Fruit fly (Drosophila melanogaster): ENCODE data around the gene CG7720.

Gene CG7720

DNA sequence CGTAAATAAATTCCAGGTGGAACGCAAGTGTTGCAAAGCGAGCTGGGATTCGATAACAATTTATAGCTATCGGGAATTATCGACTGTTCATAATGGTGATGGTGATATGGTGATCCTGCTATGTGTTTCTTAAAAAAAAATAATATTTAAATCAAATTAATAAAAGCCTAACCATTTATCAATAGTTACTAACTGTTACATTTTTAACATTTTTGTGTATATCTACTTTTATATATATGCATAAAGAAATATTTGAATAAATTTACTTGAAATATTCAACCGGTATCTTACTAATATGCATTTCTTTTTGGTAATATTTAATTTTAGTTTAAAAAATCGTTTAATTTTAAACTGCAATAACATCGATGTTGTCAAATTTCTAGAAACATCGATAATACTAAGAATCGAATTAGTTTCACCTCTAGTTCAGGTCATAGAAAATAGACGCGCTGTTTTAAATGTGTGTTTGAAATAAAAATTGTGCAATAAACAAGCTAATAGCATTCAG lies 49.0 kb downstream of the CG7720 start, which contains the start of the genes PGS1 and gwl (continued):
- no peak for TF ChIP-seq CG4707 (GFP tag; optimal IDR thresholded peaks at IDR 0.05)
- no peak for TF ChIP-seq CG6254 (GFP tag; optimal IDR thresholded peaks at IDR 0.05)
- no peak for TF ChIP-seq sqz (GFP tag; optimal IDR thresholded peaks at IDR 0.05)
- peak; percentile 83 for TF ChIP-seq dmrt11E (tag; optimal IDR thresholded peaks at IDR 0.05)
- TF ChIP-seq CG17385 (GFP tag; optimal IDR thresholded peaks at IDR 0.05) = no peak
- peak; percentile 66; the same call in 1 of the 3 replicates for TF ChIP-seq jigr1 (GFP tag; IDR thresholded peaks at IDR 0.05)
- no peak for TF ChIP-seq z (GFP tag; IDR thresholded peaks at IDR 0.05)
- TF ChIP-seq HLHmδ (GFP tag; optimal IDR thresholded peaks at IDR 0.05) = no peak
- peak; percentile 31 for TF ChIP-seq CG5245 (GFP tag; optimal IDR thresholded peaks at IDR 0.05)
- TF ChIP-seq CG4820 (GFP tag; optimal IDR thresholded peaks at IDR 0.05) = peak; percentile 64
- TF ChIP-seq fd102C (GFP tag; optimal IDR thresholded peaks at IDR 0.05) = no peak
- TF ChIP-seq eve (GFP tag; optimal IDR thresholded peaks at IDR 0.05) = no peak
- no peak for TF ChIP-seq danr (GFP tag; IDR thresholded peaks at IDR 0.05)
- peak; percentile 59 for TF ChIP-seq Dek (tag; optimal IDR thresholded peaks at IDR 0.05)
- TF ChIP-seq CG14965 (GFP tag; optimal IDR thresholded peaks at IDR 0.05; ENCODE audit: borderline replicate concordance) = no peak
- TF ChIP-seq CG10267 (tag; optimal IDR thresholded peaks at IDR 0.05) = peak; percentile 94
- no peak for TF ChIP-seq lbe (GFP tag; optimal IDR thresholded peaks at IDR 0.05)
- TF ChIP-seq pita (GFP tag; optimal IDR thresholded peaks at IDR 0.05) = no peak
- peak; percentile 74 for TF ChIP-seq CG11247 (GFP tag; IDR thresholded peaks at IDR 0.05)
- peak; percentile 79 for TF ChIP-seq CG15696 (tag; optimal IDR thresholded peaks at IDR 0.05)
- TF ChIP-seq CG12104 (GFP tag; optimal IDR thresholded peaks at IDR 0.05) = peak; percentile 73
- TF ChIP-seq CG14014 (GFP tag; IDR thresholded peaks at IDR 0.05) = peak; percentile 74
- no peak for TF ChIP-seq jing (GFP tag; optimal IDR thresholded peaks at IDR 0.05)
- peak; percentile 58 for TF ChIP-seq CG1024 (GFP tag; IDR thresholded peaks at IDR 0.05)
- TF ChIP-seq unc-4 (GFP tag; IDR thresholded peaks at IDR 0.05; ENCODE audit: partially characterized antibody) = peak; percentile 69
- peak; percentile 62 for TF ChIP-seq croc (GFP tag; conservative IDR thresholded peaks at IDR 0.05)
- TF ChIP-seq CG17186 (GFP tag; optimal IDR thresholded peaks at IDR 0.05) = no peak
- TF ChIP-seq pnt (GFP tag; optimal IDR thresholded peaks at IDR 0.05) = no peak
- no peak for TF ChIP-seq ac (GFP tag; optimal IDR thresholded peaks at IDR 0.05)
- TF ChIP-seq B-H2 (GFP tag; optimal IDR thresholded peaks at IDR 0.05) = peak; percentile 68
- peak; percentile 36; the same call in 1 of the 2 replicates for TF ChIP-seq Nf-YA (GFP tag; IDR thresholded peaks at IDR 0.05)
- TF ChIP-seq ems (GFP tag; optimal IDR thresholded peaks at IDR 0.05) = peak; percentile 33
- peak; percentile 68 for TF ChIP-seq pho (GFP tag; optimal IDR thresholded peaks at IDR 0.05)
- no peak for TF ChIP-seq CG18599 (GFP tag; optimal IDR thresholded peaks at IDR 0.05)
- TF ChIP-seq fd3F (GFP tag; optimal IDR thresholded peaks at IDR 0.05) = peak; percentile 69
- no peak for TF ChIP-seq Trl (optimal IDR thresholded peaks at IDR 0.05)
- no peak for TF ChIP-seq Trl (GFP tag; optimal IDR thresholded peaks at IDR 0.05)
- no peak for TF ChIP-seq nom (GFP tag; optimal IDR thresholded peaks at IDR 0.05)
- TF ChIP-seq pum (GFP tag; optimal IDR thresholded peaks at IDR 0.05) = peak; percentile 34
- peak; percentile 72 for TF ChIP-seq CG14667 (GFP tag; IDR thresholded peaks at IDR 0.05)
- no peak for TF ChIP-seq CG1792 (GFP tag; optimal IDR thresholded peaks at IDR 0.05)
- peak; percentile 64 for TF ChIP-seq NFAT (GFP tag; IDR thresholded peaks at IDR 0.05)
- no peak for TF ChIP-seq CG34376 (GFP tag; optimal IDR thresholded peaks at IDR 0.05)
- TF ChIP-seq CG32767 (GFP tag; IDR thresholded peaks at IDR 0.05) = peak; percentile 57
- TF ChIP-seq usp (GFP tag; optimal IDR thresholded peaks at IDR 0.05) = no peak
- TF ChIP-seq CG8924 (tag; optimal IDR thresholded peaks at IDR 0.05) = no peak
- TF ChIP-seq CG7839 (tag; optimal IDR thresholded peaks at IDR 0.05) = peak; percentile 81
- peak; percentile 74 for TF ChIP-seq tin (GFP tag; optimal IDR thresholded peaks at IDR 0.05)
- TF ChIP-seq Atf3 (GFP tag; optimal IDR thresholded peaks at IDR 0.05) = no peak
- peak; percentile 84 for TF ChIP-seq Hr3 (GFP tag; optimal IDR thresholded peaks at IDR 0.05)
- peak; percentile 52 for TF ChIP-seq Six4 (GFP tag; optimal IDR thresholded peaks at IDR 0.05)
- peak; percentile 58 for TF ChIP-seq ap (GFP tag; IDR thresholded peaks at IDR 0.05)

Measured in whole organism, embryonic.